Worm (Caenorhabditis elegans) whole organism, mixed stage, embryonic: ENCODE measurements around the gene T11F9.10.
"Not testable (repeated sequence)": the region's sequence is repeated elsewhere in the genome, so short reads cannot be mapped to it uniquely, and the experiment has no call there.

Experiments used
- ceh-83 ChIP-seq: fragments of 200-800 bp; sonication (Bioruptor generic); optimal IDR thresholded peaks from 2 replicates; lab custom pipeline; 2018; ENCODE audit warnings: mild to moderate bottlenecking, missing genetic modification characterization, missing compliant biosample characterization
- drap-1 ChIP-seq: fragments of 200-800 bp; sonication (Bioruptor generic); optimal IDR thresholded peaks from 3 replicates; lab custom pipeline; 2018; ENCODE audit warnings: mild to moderate bottlenecking, missing genetic modification characterization, missing compliant biosample characterization
- elt-3 ChIP-seq: fragments of 150-350 bp; optimal IDR thresholded peaks from 2 replicates; lab custom pipeline; 2014; ENCODE audit warnings: missing biosample characterization, missing genetic modification characterization
- ham-2 ChIP-seq: fragments of 200-800 bp; sonication (Bioruptor generic); optimal IDR thresholded peaks from 2 replicates; lab custom pipeline; 2018; ENCODE audit warnings: mild to moderate bottlenecking, missing genetic modification characterization, missing compliant biosample characterization
- lin-13 ChIP-seq: fragments of 150-350 bp; optimal IDR thresholded peaks from 2 replicates; lab custom pipeline; 2014; ENCODE audit warnings: missing biosample characterization, missing genetic modification characterization
- mab-5 ChIP-seq: fragments of 150-350 bp; optimal IDR thresholded peaks from 2 replicates; lab custom pipeline; 2014; ENCODE audit warnings: missing biosample characterization, missing genetic modification characterization
- nhr-12 ChIP-seq: fragments of 150-350 bp; optimal IDR thresholded peaks from 2 replicates; lab custom pipeline; 2014; ENCODE audit warnings: missing biosample characterization, missing genetic modification characterization
- nhr-237 ChIP-seq: fragments of 150-350 bp; optimal IDR thresholded peaks from 2 replicates; lab custom pipeline; 2014; ENCODE audit warnings: missing biosample characterization, missing genetic modification characterization
- nhr-76 ChIP-seq: sonication (generic microtip); optimal IDR thresholded peaks from 2 replicates; lab custom pipeline; 2017; ENCODE audit warnings: missing biosample characterization, missing genetic modification characterization
- pha-4 ChIP-seq: fragments of 150-350 bp; optimal IDR thresholded peaks from 2 replicates; lab custom pipeline; 2018; ENCODE audit warnings: missing biosample characterization, missing genetic modification reagents, missing genetic modification characterization
- snpc-4 ChIP-seq: fragments of 150-350 bp; optimal IDR thresholded peaks from 2 replicates; lab custom pipeline; 2014; ENCODE audit warnings: missing biosample characterization, missing genetic modification characterization
- unc-120 ChIP-seq: sonication (generic microtip); optimal IDR thresholded peaks from 2 replicates; lab custom pipeline; 2017; ENCODE audit warnings: missing genetic modification characterization, missing compliant biosample characterization; ENCODE audit not compliant: poor library complexity, severe bottlenecking
- ztf-11 ChIP-seq: fragments of 150-350 bp; optimal IDR thresholded peaks from 2 replicates; lab custom pipeline; 2014; ENCODE audit warnings: missing biosample characterization, missing genetic modification characterization

- TF ChIP-seq unc-120 (tag; lab: Kevin White, UChicago); mab-5; snpc-4; drap-1; ceh-83 (GFP tag; lab: Kevin White, UChicago); lin-13; nhr-237; nhr-12 (tag; lab: Kevin White, UChicago); ztf-11 (tag; lab: Kevin White, UChicago); nhr-76; pha-4 (tag; lab: Kevin White, UChicago); elt-3 (tag; lab: Kevin White, UChicago); ham-2: not testable (repeated sequence)
Observed at ce11 chrV:11475638-11476037, 11.1 kb upstream of the T11F9.10 start, which contains the start of gene T11F9.7.
